Worm (Caenorhabditis elegans) whole organism, L1 larva: ENCODE results near the gene ZK856.11.
A peak's percentile ranks its signal among the peaks of the same experiment; 100 is the strongest.

Experiments
- C16A3.4 ChIP-seq: fragments of 150-350 bp; optimal IDR thresholded peaks from 2 replicates; lab custom pipeline; 2014; ENCODE audit warnings: missing biosample characterization, missing genetic modification characterization
- C34B4.2 ChIP-seq: sonication (generic microtip); optimal IDR thresholded peaks from 2 replicates; lab custom pipeline; 2017; ENCODE audit warnings: mild to moderate bottlenecking, missing genetic modification characterization, missing compliant biosample characterization
- aha-1 ChIP-seq: fragments of 150-350 bp; optimal IDR thresholded peaks from 2 replicates; lab custom pipeline; 2014; ENCODE audit warnings: missing biosample characterization, missing genetic modification characterization
- ama-1 ChIP-seq: fragments of 150-350 bp; optimal IDR thresholded peaks from 2 replicates; lab custom pipeline; 2014
- blmp-1 ChIP-seq: fragments of 150-350 bp; optimal IDR thresholded peaks from 2 replicates; lab custom pipeline; 2014; ENCODE audit warnings: missing biosample characterization, missing genetic modification characterization
- ceh-8 ChIP-seq: fragments of 200-800 bp; sonication (Bioruptor generic); optimal IDR thresholded peaks from 2 replicates; lab custom pipeline; 2018; ENCODE audit warnings: mild to moderate bottlenecking, missing genetic modification characterization, moderate library complexity, missing compliant biosample characterization
- ceh-82 ChIP-seq, 3 experiments: fragments of 150-350 bp in 1 of 3; sonication (generic microtip) in 2 of 3; optimal IDR thresholded peaks; 2 replicates each; lab custom pipeline; 2014 to 2017; ENCODE audit warnings: missing biosample characterization in 3 of 3, missing genetic modification characterization in 3 of 3
- ceh-88 ChIP-seq: fragments of 200-800 bp; sonication (Bioruptor generic); IDR thresholded peaks from 2 replicates; pipeline ENCODE4 v1.3.6; 2022; ENCODE audit warnings: missing genetic modification characterization, missing compliant biosample characterization
- ces-1 ChIP-seq: fragments of 150-350 bp; optimal IDR thresholded peaks from 2 replicates; lab custom pipeline; 2014; ENCODE audit warnings: missing biosample characterization, missing genetic modification reagents, missing genetic modification characterization
- dsc-1 ChIP-seq: sonication (generic microtip); optimal IDR thresholded peaks from 2 replicates; lab custom pipeline; 2016; ENCODE audit warnings: mild to moderate bottlenecking, missing genetic modification characterization, missing compliant biosample characterization
- efl-3 ChIP-seq: fragments of 200-800 bp; sonication (Bioruptor generic); optimal IDR thresholded peaks from 2 replicates; lab custom pipeline; 2018; ENCODE audit warnings: mild to moderate bottlenecking, missing genetic modification characterization, missing compliant biosample characterization
- egl-27 ChIP-seq, 2 experiments: fragments of 150-350 bp in 1 of 2; sonication (generic microtip); optimal IDR thresholded peaks; 3 replicates each; lab custom pipeline; 2017 to 2018; ENCODE audit warnings: missing biosample characterization in 2 of 2, missing genetic modification characterization in 2 of 2, missing genetic modification reagents in 2 of 2
- elt-2 ChIP-seq: sonication (generic microtip); optimal IDR thresholded peaks from 2 replicates; lab custom pipeline; 2016; ENCODE audit warnings: missing genetic modification characterization, mild to moderate bottlenecking, inconsistent platforms, missing compliant biosample characterization, missing genetic modification reagents
- elt-3 ChIP-seq, 6 experiments: fragments of 150-350 bp in 1 of 6; sonication (generic microtip); optimal IDR thresholded peaks; 2 replicates each; lab custom pipeline; 2017 to 2018; ENCODE audit warnings: missing biosample characterization in 6 of 6, missing genetic modification characterization in 6 of 6, inconsistent platforms in 1 of 6
- ets-5 ChIP-seq: fragments of 200-800 bp; sonication (Bioruptor generic); IDR thresholded peaks from 2 replicates; pipeline ENCODE4 v1.3.6; 2022; ENCODE audit warnings: missing genetic modification characterization, missing compliant biosample characterization
- fkh-10 ChIP-seq: sonication (generic microtip); optimal IDR thresholded peaks from 2 replicates; lab custom pipeline; 2017; ENCODE audit warnings: missing biosample characterization, missing genetic modification reagents, missing genetic modification characterization
- fkh-8 ChIP-seq: sonication (generic microtip); optimal IDR thresholded peaks from 2 replicates; lab custom pipeline; 2016; ENCODE audit warnings: mild to moderate bottlenecking, missing genetic modification characterization, missing compliant biosample characterization
- fos-1 ChIP-seq: fragments of 150-350 bp; optimal IDR thresholded peaks from 2 replicates; lab custom pipeline; 2014; ENCODE audit warnings: missing biosample characterization, missing genetic modification characterization
- hlh-17 ChIP-seq: fragments of 200-800 bp; sonication (Bioruptor generic); optimal IDR thresholded peaks from 2 replicates; lab custom pipeline; 2018; ENCODE audit warnings: missing genetic modification characterization, mild to moderate bottlenecking, missing compliant biosample characterization, moderate library complexity, borderline replicate concordance
- hpl-2 ChIP-seq: fragments of 150-350 bp; optimal IDR thresholded peaks from 2 replicates; lab custom pipeline; 2014; ENCODE audit warnings: missing biosample characterization, missing genetic modification reagents, missing genetic modification characterization
- isw-1 ChIP-seq: fragments of 200-800 bp; sonication (Bioruptor generic); IDR thresholded peaks from 2 replicates; pipeline ENCODE4 v1.3.6; 2022; ENCODE audit warnings: missing genetic modification characterization, missing compliant biosample characterization
- jun-1 ChIP-seq: fragments of 150-350 bp; optimal IDR thresholded peaks from 2 replicates; lab custom pipeline; 2014; ENCODE audit warnings: missing biosample characterization, missing genetic modification reagents, missing genetic modification characterization
- lin-13 ChIP-seq: fragments of 150-350 bp; optimal IDR thresholded peaks from 2 replicates; lab custom pipeline; 2014; ENCODE audit warnings: missing biosample characterization, missing genetic modification reagents, missing genetic modification characterization
- lin-14 ChIP-seq: fragments of 200-800 bp; sonication (Bioruptor generic); optimal IDR thresholded peaks from 2 replicates; lab custom pipeline; 2018; ENCODE audit warnings: mild to moderate bottlenecking, missing genetic modification characterization, moderate library complexity, missing compliant biosample characterization
- lin-15B ChIP-seq: fragments of 150-350 bp; sonication (generic microtip); optimal IDR thresholded peaks from 3 replicates; lab custom pipeline; 2014; ENCODE audit warnings: missing biosample characterization, missing genetic modification characterization
- lin-35 ChIP-seq, 2 experiments: fragments of 150-350 bp; optimal IDR thresholded peaks; 2 replicates each; lab custom pipeline; 2014; ENCODE audit warnings: missing biosample characterization in 2 of 2, missing genetic modification characterization in 2 of 2, missing genetic modification reagents in 2 of 2
- mdl-1 ChIP-seq, 2 experiments: fragments of 150-350 bp; optimal IDR thresholded peaks; 2 replicates each; lab custom pipeline; 2014 to 2017; ENCODE audit warnings: missing biosample characterization in 2 of 2, missing genetic modification characterization in 2 of 2, inconsistent platforms in 1 of 2
- mef-2 ChIP-seq: fragments of 150-350 bp; optimal IDR thresholded peaks from 2 replicates; lab custom pipeline; 2014; ENCODE audit warnings: missing biosample characterization, missing genetic modification characterization
- mep-1 ChIP-seq: fragments of 150-350 bp; optimal IDR thresholded peaks from 2 replicates; lab custom pipeline; 2014; ENCODE audit warnings: missing biosample characterization, missing genetic modification characterization
- nhr-11 ChIP-seq: fragments of 150-350 bp; optimal IDR thresholded peaks from 2 replicates; lab custom pipeline; 2014; ENCODE audit warnings: missing biosample characterization, missing genetic modification characterization
- nhr-12 ChIP-seq: sonication (generic microtip); optimal IDR thresholded peaks from 2 replicates; lab custom pipeline; 2017; ENCODE audit warnings: missing biosample characterization, missing genetic modification characterization
- nhr-19 ChIP-seq: fragments of 200-800 bp; sonication (Bioruptor generic); conservative IDR thresholded peaks from 2 replicates; pipeline ENCODE4 v1.3.6; 2022; ENCODE audit warnings: missing genetic modification characterization, missing compliant biosample characterization
- nhr-237 ChIP-seq: fragments of 150-350 bp; optimal IDR thresholded peaks from 2 replicates; lab custom pipeline; 2014; ENCODE audit warnings: missing biosample characterization, missing genetic modification characterization
- nhr-28 ChIP-seq: fragments of 150-350 bp; optimal IDR thresholded peaks from 2 replicates; lab custom pipeline; 2014; ENCODE audit warnings: missing biosample characterization, missing genetic modification characterization
- nhr-47 ChIP-seq: sonication (generic microtip); optimal IDR thresholded peaks from 2 replicates; lab custom pipeline; 2016; ENCODE audit warnings: mild to moderate bottlenecking, missing genetic modification characterization, moderate library complexity, missing compliant biosample characterization
- nhr-71 ChIP-seq: sonication (generic microtip); optimal IDR thresholded peaks from 2 replicates; lab custom pipeline; 2016; ENCODE audit warnings: mild to moderate bottlenecking, missing genetic modification characterization, moderate library complexity, missing compliant biosample characterization
- nhr-76 ChIP-seq: sonication (generic microtip); optimal IDR thresholded peaks from 2 replicates; lab custom pipeline; 2017; ENCODE audit warnings: missing biosample characterization, missing genetic modification characterization
- nhr-77 ChIP-seq: fragments of 150-350 bp; optimal IDR thresholded peaks from 2 replicates; lab custom pipeline; 2014; ENCODE audit warnings: missing biosample characterization, missing genetic modification characterization
- nhr-84 ChIP-seq: sonication (generic microtip); optimal IDR thresholded peaks from 2 replicates; lab custom pipeline; 2017; ENCODE audit warnings: missing biosample characterization, missing genetic modification characterization
- nhr-85 ChIP-seq: sonication (generic microtip); peaks from one replicate; lab custom pipeline; 2016; ENCODE audit warnings: missing genetic modification characterization, inconsistent platforms, missing compliant biosample characterization
- nhr-90 ChIP-seq: sonication (generic microtip); optimal IDR thresholded peaks from 2 replicates; lab custom pipeline; 2016; ENCODE audit warnings: mild to moderate bottlenecking, missing genetic modification characterization, missing compliant biosample characterization; ENCODE audit not compliant: poor library complexity
- skn-1 ChIP-seq: fragments of 150-350 bp; optimal IDR thresholded peaks from 2 replicates; lab custom pipeline; 2014; ENCODE audit warnings: missing biosample characterization, missing genetic modification characterization
- snpc-4 ChIP-seq: fragments of 150-350 bp; optimal IDR thresholded peaks from 2 replicates; lab custom pipeline; 2014; ENCODE audit warnings: missing biosample characterization, missing genetic modification characterization
- sox-4 ChIP-seq: sonication (generic microtip); optimal IDR thresholded peaks from 2 replicates; lab custom pipeline; 2016; ENCODE audit warnings: missing genetic modification characterization, missing compliant biosample characterization
- sup-37 ChIP-seq: fragments of 200-800 bp; sonication (Bioruptor generic); optimal IDR thresholded peaks from 2 replicates; lab custom pipeline; 2018; ENCODE audit warnings: mild to moderate bottlenecking, missing genetic modification characterization, missing compliant biosample characterization
- tbx-2 ChIP-seq: sonication (generic microtip); optimal IDR thresholded peaks from 2 replicates; lab custom pipeline; 2016; ENCODE audit warnings: missing genetic modification characterization, missing compliant biosample characterization
- tlp-1 ChIP-seq: fragments of 150-350 bp; optimal IDR thresholded peaks from 2 replicates; lab custom pipeline; 2014; ENCODE audit warnings: missing biosample characterization, missing genetic modification characterization
- unc-130 ChIP-seq: fragments of 150-350 bp; optimal IDR thresholded peaks from 2 replicates; lab custom pipeline; 2017; ENCODE audit warnings: missing biosample characterization, missing genetic modification characterization, inconsistent platforms
- unc-30 ChIP-seq: sonication (generic microtip); optimal IDR thresholded peaks from 2 replicates; lab custom pipeline; 2017; ENCODE audit warnings: missing biosample characterization, missing genetic modification characterization
- unc-62 ChIP-seq: fragments of 150-350 bp; optimal IDR thresholded peaks from 2 replicates; lab custom pipeline; 2014; ENCODE audit warnings: missing biosample characterization, missing genetic modification reagents, missing genetic modification characterization
- unc-86 ChIP-seq: sonication (generic microtip); optimal IDR thresholded peaks from 2 replicates; lab custom pipeline; 2016; ENCODE audit warnings: missing genetic modification characterization, missing compliant biosample characterization
- unc-98 ChIP-seq: fragments of 200-800 bp; sonication (Bioruptor generic); IDR thresholded peaks from 2 replicates; pipeline ENCODE4 v1.3.6; 2022; ENCODE audit warnings: missing genetic modification characterization, missing compliant biosample characterization
- vab-15 ChIP-seq: sonication (generic microtip); optimal IDR thresholded peaks from 2 replicates; lab custom pipeline; 2017; ENCODE audit warnings: missing genotype, mild to moderate bottlenecking, missing genetic modification characterization, missing compliant biosample characterization
- xbp-1 ChIP-seq: sonication (generic microtip); optimal IDR thresholded peaks from 2 replicates; lab custom pipeline; 2016; ENCODE audit warnings: missing genetic modification characterization, missing compliant biosample characterization
- ztf-4 ChIP-seq: fragments of 150-350 bp; optimal IDR thresholded peaks from 2 replicates; lab custom pipeline; 2014; ENCODE audit warnings: missing biosample characterization, missing genetic modification characterization

Gene ZK856.11

ce11 chrV:10238665-10239064 is 33.9 kb upstream of the ZK856.11 start, which contains the start of gene fubl-1 (continued):
- TF ChIP-seq mep-1 (tag; lab: Kevin White, UChicago) (no peak), unc-62 (GFP tag; lab: Kevin White, UChicago) (no peak), skn-1 (tag; lab: Kevin White, UChicago) (peak; percentile 28), nhr-237 (tag; lab: Kevin White, UChicago) (no peak), lin-35 (GFP tag; optimal IDR thresholded peaks at IDR 0.05; lab: Kevin White, UChicago) (peak; percentile 50 to 64), nhr-84 (no peak), nhr-28 (tag; lab: Kevin White, UChicago) (no peak), ceh-88 (GFP tag; lab: Robert Waterston, UW) (no peak), ceh-82 (tag; optimal IDR thresholded peaks at IDR 0.05; lab: Kevin White, UChicago) (peak in 1 of 3 experiments; percentile 61), isw-1 (GFP tag; lab: Robert Waterston, UW) (no peak), unc-86 (tag; lab: Kevin White, UChicago) (no peak), nhr-12 (tag; lab: Kevin White, UChicago) (no peak), dsc-1 (tag; lab: Kevin White, UChicago) (peak; percentile 25), elt-3 (tag; optimal IDR thresholded peaks at IDR 0.05; lab: Kevin White, UChicago) (no peak), ztf-4 (tag; lab: Kevin White, UChicago) (no peak), hlh-17 (GFP tag; lab: Kevin White, UChicago) (no peak), sup-37 (GFP tag; lab: Kevin White, UChicago) (no peak), lin-14 (GFP tag; lab: Kevin White, UChicago) (peak; percentile 43), sox-4 (tag; lab: Kevin White, UChicago) (no peak), ces-1 (GFP tag; lab: Kevin White, UChicago) (no peak), unc-130 (tag; lab: Kevin White, UChicago) (no peak), nhr-71 (tag; lab: Kevin White, UChicago) (peak; percentile 24), unc-30 (tag; lab: Kevin White, UChicago) (no peak), jun-1 (no peak), nhr-76 (tag; lab: Kevin White, UChicago) (no peak), blmp-1 (peak; percentile 13), nhr-19 (no peak), fkh-8 (tag; lab: Kevin White, UChicago) (peak; percentile 74), efl-3 (GFP tag; lab: Kevin White, UChicago) (no peak), fos-1 (tag; lab: Kevin White, UChicago) (no peak), lin-13 (GFP tag; lab: Kevin White, UChicago) (no peak), nhr-85 (tag; lab: Kevin White, UChicago) (no peak), egl-27 (tag; optimal IDR thresholded peaks at IDR 0.05; lab: Kevin White, UChicago) (no peak), nhr-11 (no peak), unc-98 (no peak), mdl-1 (tag; optimal IDR thresholded peaks at IDR 0.05; lab: Kevin White, UChicago) (no peak), aha-1 (tag; lab: Kevin White, UChicago) (no peak), nhr-77 (tag; lab: Kevin White, UChicago) (no peak), ceh-8 (no peak), elt-2 (tag; lab: Kevin White, UChicago) (no peak), lin-15B (peak; percentile 55), ama-1 (lab: Kevin White, UChicago) (no peak), tlp-1 (no peak), xbp-1 (tag; lab: Kevin White, UChicago) (peak; percentile 10), snpc-4 (tag; lab: Kevin White, UChicago) (no peak), hpl-2 (GFP tag; lab: Kevin White, UChicago) (no peak), nhr-47 (tag; lab: Kevin White, UChicago) (no peak), C34B4.2 (tag; lab: Kevin White, UChicago) (no peak), tbx-2 (no peak), fkh-10 (GFP tag; lab: Kevin White, UChicago) (no peak), nhr-90 (no peak), vab-15 (tag; lab: Kevin White, UChicago) (no peak), C16A3.4 (tag; lab: Kevin White, UChicago) (peak; percentile 8), ets-5 (GFP tag; lab: Robert Waterston, UW) (no peak), mef-2 (no peak)
